Worm (Caenorhabditis elegans): ENCODE measurements around the gene lipl-1.

Gene lipl-1

DNA sequence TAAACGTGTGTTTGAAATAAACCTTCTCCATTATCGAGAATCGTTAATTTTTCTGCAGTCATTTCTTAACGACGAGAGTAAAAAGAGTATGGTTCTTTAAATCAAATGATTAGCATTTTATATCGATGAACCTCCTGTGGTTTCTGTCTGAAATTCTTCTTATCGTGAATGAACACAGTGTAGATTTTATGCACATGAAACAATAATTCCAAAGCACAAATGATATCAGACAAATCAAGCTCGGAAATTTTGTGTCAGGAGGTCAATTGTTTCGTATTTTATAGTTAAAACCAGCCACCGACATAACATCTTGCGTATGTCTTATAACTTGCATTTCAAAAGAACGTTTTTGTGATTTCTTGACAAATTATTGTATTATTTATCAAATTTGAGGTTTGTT lies 17.3 kb downstream of the lipl-1 start, which contains the start of gene T16G1.6 (continued):
- TF ChIP-seq rnt-1 (tag; optimal IDR thresholded peaks at IDR 0.05) (no peak), lin-35 (GFP tag; optimal IDR thresholded peaks at IDR 0.05) (peak in 1 of 2 experiments; percentile 17), mep-1 (tag; optimal IDR thresholded peaks at IDR 0.05) (no peak), nhr-20 (tag; optimal IDR thresholded peaks at IDR 0.05) (peak; percentile 56), lsy-2 (tag; optimal IDR thresholded peaks at IDR 0.05) (no peak), unc-86 (tag; optimal IDR thresholded peaks at IDR 0.05) (no peak), zip-4 (GFP tag; optimal IDR thresholded peaks at IDR 0.05) (no peak)

DNA sequence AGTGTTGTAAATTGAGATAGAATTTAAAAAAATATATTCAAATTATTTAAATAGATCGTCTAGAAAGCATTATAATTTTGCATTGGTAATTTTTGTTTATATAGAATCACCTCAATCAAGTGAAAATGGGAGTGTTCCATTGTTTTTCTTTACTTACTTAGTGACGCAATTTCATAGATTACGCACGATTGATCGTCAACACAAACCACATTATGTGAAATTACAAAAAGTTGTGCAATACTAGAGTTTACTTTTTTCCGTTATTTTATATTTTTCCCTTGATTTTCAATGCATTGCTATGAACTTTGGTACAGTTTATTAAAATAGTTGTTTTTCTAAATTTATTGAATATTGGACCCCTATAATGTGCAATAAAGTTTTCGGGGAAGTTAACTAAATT lies 19.6 kb downstream of the lipl-1 start, which contains the start of gene T16G1.5:
Gene T16G1.5 (minus strand): TSS at position 119 of the 400 bp plus-strand sequence.
- TF ChIP-seq efl-1 (optimal IDR thresholded peaks at IDR 0.05) (no peak), efl-1 (GFP tag; optimal IDR thresholded peaks at IDR 0.05 in 1 of 2) (peak in 1 of 2 experiments; percentile 41), unc-86 (tag; optimal IDR thresholded peaks at IDR 0.05) (no peak)

DNA sequence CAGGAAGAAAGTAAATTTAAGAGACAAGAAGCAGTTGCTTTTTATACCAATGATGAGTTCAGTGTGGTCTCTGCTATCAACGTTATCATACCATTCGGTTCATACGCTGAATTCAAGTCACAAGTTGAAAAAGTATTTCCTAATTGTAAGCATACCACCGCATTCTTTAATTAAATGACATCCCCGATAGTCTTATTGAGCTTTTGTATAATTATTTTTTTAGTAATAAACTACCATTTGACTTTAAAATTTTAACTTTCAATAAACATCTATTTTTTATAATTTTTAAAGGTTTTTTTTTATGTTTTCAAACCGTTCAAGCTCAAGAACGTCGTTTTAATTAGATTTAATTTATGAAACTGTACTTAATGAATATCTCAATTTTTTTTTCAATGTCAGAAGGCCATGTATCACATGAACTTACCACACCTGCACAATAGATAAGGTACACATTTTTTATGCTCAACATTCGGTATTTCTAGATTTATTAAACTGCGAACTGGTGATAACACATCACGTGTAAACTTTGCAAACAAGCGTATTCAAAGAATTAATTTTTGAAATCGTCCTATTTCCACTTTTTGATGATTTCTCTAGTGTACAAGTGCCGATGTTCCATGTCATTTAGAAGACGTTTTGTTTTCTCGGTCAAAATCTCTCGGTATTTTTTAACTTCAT lies 22.1 kb downstream of the lipl-1 start, which contains the start of gene T16G1.4:
Gene T16G1.4 (minus strand): TSS at position 51 of the 678 bp plus-strand sequence.
- no peak for TF ChIP-seq ztf-11 (tag; optimal IDR thresholded peaks at IDR 0.05)
- TF ChIP-seq nhr-20 (tag; optimal IDR thresholded peaks at IDR 0.05): peak; percentile 8
- TF ChIP-seq tlp-1 (tag; optimal IDR thresholded peaks at IDR 0.05): no peak
- TF ChIP-seq pqm-1 (tag; optimal IDR thresholded peaks at IDR 0.05): no peak
- no peak for TF ChIP-seq snpc-4 (tag; optimal IDR thresholded peaks at IDR 0.05)
- TF ChIP-seq ztf-4 (tag; optimal IDR thresholded peaks at IDR 0.05): no peak
- TF ChIP-seq elt-2 (tag; optimal IDR thresholded peaks at IDR 0.05): peak; percentile 88
- TF ChIP-seq elt-3 (tag; optimal IDR thresholded peaks at IDR 0.05): no peak
- no peak for TF ChIP-seq efl-1 (optimal IDR thresholded peaks at IDR 0.05)
- peak in 1 of 2 experiments; percentile 46 for TF ChIP-seq efl-1 (GFP tag; optimal IDR thresholded peaks at IDR 0.05 in 1 of 2)
- TF ChIP-seq lin-35 (GFP tag; optimal IDR thresholded peaks at IDR 0.05): peak in 1 of 2 experiments; percentile 22

DNA sequence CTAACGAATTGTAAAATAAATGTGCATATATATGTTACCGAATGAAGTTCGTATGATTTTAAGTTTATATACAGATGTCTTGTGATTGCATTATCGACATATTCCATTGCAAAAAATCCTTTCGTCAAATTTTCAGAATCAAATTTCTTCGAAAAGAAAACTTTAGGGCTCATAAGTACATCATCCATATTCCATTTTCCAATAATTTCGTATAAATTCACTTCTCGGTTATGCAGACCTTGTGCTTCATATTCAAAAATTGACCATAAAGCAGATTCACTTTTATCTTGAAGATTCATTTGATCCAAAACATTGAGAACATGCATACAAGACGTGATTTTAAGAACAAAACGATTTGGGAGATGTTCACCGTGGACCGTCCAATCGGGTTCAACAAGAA lies 23.6 kb downstream of the lipl-1 start:
- no peak for TF ChIP-seq pag-3 (tag; optimal IDR thresholded peaks at IDR 0.05; ENCODE audit: borderline replicate concordance, insufficient read depth)
- TF ChIP-seq ceh-88 (GFP tag; IDR thresholded peaks at IDR 0.05): no peak

DNA sequence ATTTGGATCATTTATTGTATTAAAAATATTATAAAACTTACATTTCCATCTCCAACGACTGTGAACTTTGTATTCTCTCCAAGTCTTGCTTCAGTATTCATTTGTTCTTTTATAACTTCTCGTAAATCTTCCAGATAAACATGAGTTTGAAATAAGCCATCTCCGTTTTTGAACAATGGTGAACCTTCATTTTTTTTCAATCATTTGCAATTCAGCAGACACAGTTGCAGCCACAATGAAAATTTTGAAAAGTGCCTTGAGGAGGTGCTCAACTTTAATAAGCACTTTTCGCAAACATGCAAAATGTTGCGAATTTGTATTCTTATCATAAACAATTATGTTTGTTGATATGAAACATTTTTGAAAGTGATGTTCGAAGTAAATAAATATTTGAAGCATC lies 24.4 kb downstream of the lipl-1 start, which contains the start of gene T16G1.3:
Gene T16G1.3 (minus strand): TSS at position 101 of the 400 bp plus-strand sequence.
- TF ChIP-seq ceh-90 (tag; optimal IDR thresholded peaks at IDR 0.05): no peak

DNA sequence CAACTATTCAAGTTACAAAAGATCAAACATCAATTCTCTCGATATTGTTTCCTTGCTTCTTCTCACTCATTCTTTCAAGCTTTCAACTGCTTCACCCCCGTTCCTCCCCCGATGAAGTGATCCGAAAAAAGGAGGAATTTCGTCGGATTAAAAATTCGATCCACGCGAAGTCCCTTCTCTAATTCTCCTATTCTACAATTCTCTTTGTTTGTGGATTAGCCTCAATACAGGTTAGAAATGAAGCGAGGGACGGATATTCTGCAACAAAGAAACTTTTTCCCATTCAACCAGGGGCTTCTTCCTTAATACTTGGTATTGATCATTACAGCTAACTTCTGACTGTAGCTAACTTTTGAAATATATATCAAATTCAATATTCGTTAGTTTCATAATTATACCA lies 25.0 kb downstream of the lipl-1 start, which contains the start of gene grl-2:
Gene grl-2 (plus strand): TSS at position 301 of the 400 bp plus-strand sequence.
- TF ChIP-seq nhr-85 (tag) (peak; percentile 62), nhr-11 (tag; optimal IDR thresholded peaks at IDR 0.05) (no peak)

DNA sequence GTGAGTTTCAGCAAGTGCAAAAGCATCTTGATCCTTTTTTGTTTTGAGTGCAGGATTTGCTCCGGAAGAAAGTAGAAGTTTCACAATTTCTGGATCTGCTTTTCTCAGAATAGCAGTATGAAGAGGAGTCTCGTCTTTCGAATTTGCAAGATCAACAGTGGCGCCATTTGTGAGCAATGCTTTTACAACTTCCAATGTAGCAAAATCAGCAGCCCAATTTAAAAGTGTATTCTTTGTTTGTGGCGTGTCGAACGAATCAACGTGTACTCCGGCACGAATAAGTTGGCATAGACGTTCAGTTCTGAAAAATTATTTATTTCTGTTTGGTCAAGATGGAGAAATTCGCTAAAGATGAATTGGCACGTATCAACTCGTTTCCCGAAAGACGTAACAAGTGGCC lies 29.8 kb downstream of the lipl-1 start, which contains the start of gene T16G1.13:
Gene T16G1.13 (plus strand): TSS at position 301 of the 400 bp plus-strand sequence.
- TF ChIP-seq ets-5 (GFP tag; IDR thresholded peaks at IDR 0.05) (no peak), Y116A8C.19 (tag; optimal IDR thresholded peaks at IDR 0.05; ENCODE audit: borderline replicate concordance) (no peak)

DNA sequence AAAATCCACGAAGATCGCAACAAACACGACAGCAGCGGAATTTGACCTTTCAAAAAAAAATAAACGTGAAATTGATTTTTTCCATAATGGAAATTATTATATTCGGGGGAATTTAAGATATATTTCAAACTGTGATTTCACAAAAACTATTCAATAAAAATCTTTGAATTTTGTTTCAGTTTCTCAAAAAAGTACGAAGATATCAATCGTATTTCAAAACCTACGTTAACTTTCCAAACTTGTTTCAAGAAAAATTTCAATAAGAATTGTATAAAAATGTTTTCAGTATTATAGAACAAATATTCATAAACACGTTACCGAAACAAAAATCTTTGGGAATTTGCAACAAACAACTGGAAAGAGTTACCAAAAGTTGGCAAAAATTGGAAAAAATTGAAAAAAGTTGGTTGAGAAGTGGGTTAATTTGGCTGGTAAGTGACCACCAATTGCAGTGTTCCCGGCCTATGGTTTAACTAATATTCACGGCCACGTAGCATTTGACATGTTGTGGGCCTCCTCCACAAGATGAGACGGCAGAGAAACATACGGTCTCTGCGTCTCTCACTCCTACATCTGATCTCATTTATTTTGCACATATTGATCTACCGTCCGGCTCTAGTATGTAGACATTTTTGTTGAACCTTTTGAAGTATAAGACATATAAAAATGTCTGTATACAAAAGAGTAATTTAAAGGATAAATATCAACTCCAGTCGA lies 31.2 kb downstream of the lipl-1 start, which contains the start of the genes T16G1.9 and T16G1.18:
Gene T16G1.9 (minus strand): TSS at position 51 of the 717 bp plus-strand sequence.
Gene T16G1.18 (plus strand): TSS at position 493 of the 717 bp plus-strand sequence.
- TF ChIP-seq rnt-1 (tag; optimal IDR thresholded peaks at IDR 0.05): peak; percentile 27
- peak; percentile 52 to 56 for TF ChIP-seq lin-35 (GFP tag; optimal IDR thresholded peaks at IDR 0.05)
- peak; percentile 77 for TF ChIP-seq lin-14 (GFP tag; optimal IDR thresholded peaks at IDR 0.05)
- peak; percentile 41 to 67 for TF ChIP-seq lsy-2 (tag; optimal IDR thresholded peaks at IDR 0.05)
- no peak for TF ChIP-seq vab-15 (tag; optimal IDR thresholded peaks at IDR 0.05)
- no peak for TF ChIP-seq unc-62 (GFP tag; optimal IDR thresholded peaks at IDR 0.05)
- TF ChIP-seq aha-1 (tag; optimal IDR thresholded peaks at IDR 0.05): no peak
- TF ChIP-seq tbx-2 (tag; optimal IDR thresholded peaks at IDR 0.05): peak; percentile 14
- peak in 1 of 6 experiments; percentile 6 for TF ChIP-seq elt-3 (tag; optimal IDR thresholded peaks at IDR 0.05)
- no peak for TF ChIP-seq tlp-1 (tag; optimal IDR thresholded peaks at IDR 0.05)
- TF ChIP-seq xbp-1 (tag; optimal IDR thresholded peaks at IDR 0.05): peak; percentile 36
- TF ChIP-seq nhr-19 (GFP tag; conservative IDR thresholded peaks at IDR 0.05): peak; percentile 27; the same call in 1 of the 2 replicates
- peak; percentile 43 for TF ChIP-seq mep-1 (tag; optimal IDR thresholded peaks at IDR 0.05)
- no peak for TF ChIP-seq aly-2 (tag; optimal IDR thresholded peaks at IDR 0.05)
- TF ChIP-seq snu-23 (GFP tag; optimal IDR thresholded peaks at IDR 0.05): peak; percentile 56
- peak; percentile 7 for TF ChIP-seq F16B12.6 (tag; optimal IDR thresholded peaks at IDR 0.05)
- no peak for TF ChIP-seq ztf-11 (tag; optimal IDR thresholded peaks at IDR 0.05)
- peak; percentile 19 for TF ChIP-seq swsn-7 (tag; optimal IDR thresholded peaks at IDR 0.05)
- no peak for TF ChIP-seq pag-3 (tag; optimal IDR thresholded peaks at IDR 0.05; ENCODE audit: borderline replicate concordance, insufficient read depth)

All from whole organism, L1 larva.